Fruit fly (Drosophila melanogaster) whole organism, embryonic: Measurements from ENCODE around the gene CG5160.

Experiments
- ATbp ChIP-seq: fragments of 200-800 bp; sonication (Bioruptor generic); optimal IDR thresholded peaks from 2 replicates; lab custom pipeline; 2017; ENCODE audit warnings: missing biosample characterization, mild to moderate bottlenecking, missing genetic modification characterization, missing genetic modification reagents
- CG10543 ChIP-seq: fragments of 200-800 bp; sonication (Bioruptor generic); optimal IDR thresholded peaks from 3 replicates; lab custom pipeline; 2017; ENCODE audit warnings: missing biosample characterization, mild to moderate bottlenecking, missing genetic modification characterization, moderate library complexity
- CG14050 ChIP-seq: fragments of 200-800 bp; sonication (Bioruptor generic); IDR thresholded peaks from 3 replicates; pipeline ENCODE4 v1.3.6; 2022; ENCODE audit warnings: missing biosample characterization, missing genetic modification characterization
- CG14441 ChIP-seq: fragments of 200-800 bp; sonication (Bioruptor generic); IDR thresholded peaks from 2 replicates; pipeline ENCODE4 v1.3.6; 2022; ENCODE audit warnings: missing biosample characterization, missing genetic modification characterization
- CG14860 ChIP-seq: fragments of 200-800 bp; sonication (Bioruptor generic); IDR thresholded peaks from 3 replicates; pipeline ENCODE4 v1.3.6; 2022; ENCODE audit warnings: missing biosample characterization, missing genetic modification characterization; ENCODE audit not compliant: partially characterized antibody
- CG15011 ChIP-seq: fragments of 200-800 bp; sonication (Bioruptor generic); optimal IDR thresholded peaks from 3 replicates; lab custom pipeline; 2018; ENCODE audit warnings: missing biosample characterization, mild to moderate bottlenecking, missing genetic modification characterization
- CG1647 ChIP-seq: fragments of 200-800 bp; sonication (Bioruptor generic); optimal IDR thresholded peaks from 3 replicates; lab custom pipeline; 2016; ENCODE audit warnings: missing biosample characterization, missing genetic modification characterization
- CG17359 ChIP-seq: fragments of 200-800 bp; sonication (Bioruptor generic); optimal IDR thresholded peaks from 3 replicates; lab custom pipeline; 2018; ENCODE audit warnings: missing biosample characterization, mild to moderate bottlenecking, missing genetic modification characterization, moderate library complexity
- CG17802 ChIP-seq: fragments of 200-800 bp; sonication (Bioruptor generic); optimal IDR thresholded peaks from 2 replicates; lab custom pipeline; 2018; ENCODE audit warnings: missing biosample characterization, mild to moderate bottlenecking, missing genetic modification characterization, moderate library complexity
- CG2116 ChIP-seq: fragments of 200-800 bp; sonication (Bioruptor generic); optimal IDR thresholded peaks from 3 replicates; lab custom pipeline; 2018; ENCODE audit warnings: missing biosample characterization, mild to moderate bottlenecking, missing genetic modification characterization
- CG2875 ChIP-seq: fragments of 200-800 bp; sonication (Bioruptor generic); optimal IDR thresholded peaks from 2 replicates; lab custom pipeline; 2017; ENCODE audit warnings: missing biosample characterization, mild to moderate bottlenecking, missing genetic modification characterization, missing genetic modification reagents
- CG30403 ChIP-seq: fragments of 200-800 bp; sonication (Bioruptor generic); optimal IDR thresholded peaks from 3 replicates; lab custom pipeline; 2016; ENCODE audit warnings: missing biosample characterization, missing genetic modification characterization
- CG31365 ChIP-seq: fragments of 200-800 bp; sonication (Bioruptor generic); optimal IDR thresholded peaks from 2 replicates; lab custom pipeline; 2018; ENCODE audit warnings: missing biosample characterization, mild to moderate bottlenecking, missing genetic modification characterization
- CG31441 ChIP-seq: fragments of 200-800 bp; sonication (Bioruptor generic); IDR thresholded peaks from 2 replicates; pipeline ENCODE4 v1.3.6; 2022; ENCODE audit warnings: missing biosample characterization, missing genetic modification characterization
- CG33557 ChIP-seq: fragments of 200-800 bp; sonication (Bioruptor generic); optimal IDR thresholded peaks from 2 replicates; lab custom pipeline; 2019; ENCODE audit warnings: missing biosample characterization, mild to moderate bottlenecking, missing genetic modification characterization, moderate library complexity
- CG3407 ChIP-seq: fragments of 200-800 bp; sonication (Bioruptor generic); optimal IDR thresholded peaks from 2 replicates; lab custom pipeline; 2018; ENCODE audit warnings: missing biosample characterization, mild to moderate bottlenecking, missing genetic modification characterization
- CG3726 ChIP-seq: fragments of 200-800 bp; sonication (Bioruptor generic); IDR thresholded peaks from 3 replicates; pipeline ENCODE4, ENCODE4 v1.3.6; 2022; ENCODE audit warnings: missing biosample characterization, missing genetic modification characterization
- CG3847 ChIP-seq: fragments of 200-800 bp; sonication (Bioruptor generic); IDR thresholded peaks from 2 replicates; pipeline ENCODE4 v1.3.6; 2022; ENCODE audit warnings: missing biosample characterization, missing genetic modification characterization
- CG4730 ChIP-seq: fragments of 200-800 bp; sonication (Bioruptor generic); IDR thresholded peaks from 2 replicates; pipeline ENCODE4 v1.3.6; 2022; ENCODE audit warnings: missing biosample characterization, missing genetic modification characterization
- CG9817 ChIP-seq: fragments of 200-800 bp; sonication (Bioruptor generic); optimal IDR thresholded peaks from 2 replicates; lab custom pipeline; 2018; ENCODE audit warnings: missing biosample characterization, mild to moderate bottlenecking, missing genetic modification characterization, moderate library complexity
- D19A ChIP-seq: fragments of 200-800 bp; optimal IDR thresholded peaks from 3 replicates; lab custom pipeline; 2019; ENCODE audit warnings: missing biosample characterization, mild to moderate bottlenecking, missing genetic modification characterization, moderate library complexity
- Dll ChIP-seq: fragments of 200-800 bp; sonication (Bioruptor generic); IDR thresholded peaks from 4 replicates; pipeline ENCODE4 v1.3.6; 2022; ENCODE audit warnings: missing biosample characterization, missing genetic modification characterization; ENCODE audit not compliant: partially characterized antibody
- H2.0 ChIP-seq: fragments of 200-800 bp; sonication (Bioruptor generic); IDR thresholded peaks from 2 replicates; pipeline ENCODE4 v1.3.6; 2022; ENCODE audit warnings: missing biosample characterization, missing genetic modification characterization
- HLHmδ ChIP-seq: fragments of 200-800 bp; sonication (Bioruptor generic); optimal IDR thresholded peaks from 2 replicates; lab custom pipeline; 2018; ENCODE audit warnings: missing biosample characterization, mild to moderate bottlenecking, missing genetic modification characterization, moderate library complexity
- Hey ChIP-seq: fragments of 200-800 bp; sonication (Bioruptor generic); optimal IDR thresholded peaks from 3 replicates; lab custom pipeline; 2018; ENCODE audit warnings: missing biosample characterization, mild to moderate bottlenecking, missing genetic modification characterization
- Lhr ChIP-seq: fragments of 200-800 bp; sonication (Bioruptor generic); optimal IDR thresholded peaks from 3 replicates; lab custom pipeline; 2017; ENCODE audit warnings: mild to moderate bottlenecking, missing biosample characterization, missing genetic modification reagents, missing genetic modification characterization
- Med ChIP-seq: fragments of 200-800 bp; sonication (Bioruptor generic); peaks from one replicate; lab custom pipeline; 2016; ENCODE audit warnings: missing biosample characterization, missing genetic modification characterization, mild to moderate bottlenecking, inconsistent platforms, moderate library complexity
- TFAM ChIP-seq: fragments of 200-800 bp; sonication (Bioruptor generic); optimal IDR thresholded peaks from 2 replicates; lab custom pipeline; 2017; ENCODE audit warnings: missing biosample characterization, missing genetic modification characterization, inconsistent platforms
- Xrp1 ChIP-seq: fragments of 200-800 bp; sonication (Bioruptor generic); IDR thresholded peaks from 2 replicates; pipeline ENCODE4 v1.3.6; 2022; ENCODE audit warnings: missing biosample characterization, missing genetic modification characterization
- ase ChIP-seq: fragments of 200-800 bp; sonication (Bioruptor generic); IDR thresholded peaks from 3 replicates; pipeline ENCODE4 v1.3.6; 2022; ENCODE audit warnings: missing biosample characterization, missing genetic modification characterization
- az2 ChIP-seq: fragments of 200-800 bp; sonication (Bioruptor generic); optimal IDR thresholded peaks from 3 replicates; lab custom pipeline; 2016; ENCODE audit warnings: missing biosample characterization, missing genetic modification characterization
- bcd ChIP-seq: fragments of 200-800 bp; sonication (Bioruptor generic); optimal IDR thresholded peaks from 2 replicates; lab custom pipeline; 2017; ENCODE audit warnings: missing biosample characterization, mild to moderate bottlenecking, missing genetic modification characterization
- cad ChIP-seq: fragments of >200 bp; optimal IDR thresholded peaks from 2 replicates; lab custom pipeline; 2017; ENCODE audit warnings: missing biosample characterization, missing genetic modification characterization
- cwo ChIP-seq: fragments of 200-800 bp; sonication (Bioruptor generic); optimal IDR thresholded peaks from 3 replicates; lab custom pipeline; 2017; ENCODE audit warnings: missing biosample characterization, missing genetic modification characterization, mild to moderate bottlenecking, moderate library complexity, missing genetic modification reagents
- dan ChIP-seq: fragments of 200-800 bp; sonication (Bioruptor generic); IDR thresholded peaks from 2 replicates; pipeline ENCODE4 v1.3.6; 2022; ENCODE audit warnings: missing biosample characterization, missing genetic modification characterization
- ewg ChIP-seq: fragments of 200-800 bp; sonication (Bioruptor generic); optimal IDR thresholded peaks from 3 replicates; lab custom pipeline; 2017; ENCODE audit warnings: mild to moderate bottlenecking, missing biosample characterization, missing genetic modification reagents, missing genetic modification characterization
- exex ChIP-seq: fragments of 200-800 bp; sonication (Bioruptor generic); optimal IDR thresholded peaks from 4 replicates; lab custom pipeline; 2018; ENCODE audit warnings: missing biosample characterization, mild to moderate bottlenecking, missing genetic modification characterization, moderate library complexity
- fd64A ChIP-seq: fragments of 200-800 bp; sonication (Bioruptor generic); optimal IDR thresholded peaks from 3 replicates; lab custom pipeline; 2018; ENCODE audit warnings: missing biosample characterization, mild to moderate bottlenecking, missing genetic modification characterization
- her ChIP-seq: fragments of 200-800 bp; sonication (Bioruptor generic); optimal IDR thresholded peaks from 2 replicates; lab custom pipeline; 2016; ENCODE audit warnings: missing biosample characterization, missing genetic modification characterization
- hth ChIP-seq: fragments of >200 bp; optimal IDR thresholded peaks from 2 replicates; lab custom pipeline; 2017; ENCODE audit warnings: inconsistent platforms
- ind ChIP-seq: fragments of 200-800 bp; sonication (Bioruptor generic); optimal IDR thresholded peaks from 3 replicates; lab custom pipeline; 2016; ENCODE audit warnings: missing biosample characterization, missing genetic modification characterization
- mld ChIP-seq: fragments of 200-800 bp; sonication (Bioruptor generic); IDR thresholded peaks from 3 replicates; pipeline ENCODE4 v1.3.6; 2022; ENCODE audit warnings: missing biosample characterization, missing genetic modification characterization; ENCODE audit not compliant: partially characterized antibody
- oc ChIP-seq: fragments of 200-800 bp; sonication (Bioruptor generic); optimal IDR thresholded peaks from 2 replicates; lab custom pipeline; 2018; ENCODE audit warnings: missing biosample characterization, mild to moderate bottlenecking, missing genetic modification characterization, moderate library complexity
- pan ChIP-seq, 4 experiments: fragments of >200 bp in 3 of 4; fragments of 200-800 bp in 1 of 4; sonication (Bioruptor generic) in 1 of 4; optimal IDR thresholded peaks in 3 of 4; IDR thresholded peaks in 1 of 4; 2 replicates each; pipeline versions ENCODE4 v1.3.6 to Lab custom; 2017 to 2022; ENCODE audit warnings: missing biosample characterization in 2 of 4, missing genetic modification characterization in 2 of 4, mixed read lengths in 1 of 4
- sens ChIP-seq: fragments of 200-800 bp; sonication (Bioruptor generic); peaks from one replicate; lab custom pipeline; 2016; ENCODE audit warnings: missing biosample characterization, missing genetic modification characterization
- shn ChIP-seq: fragments of 200-800 bp; sonication (Bioruptor generic); optimal IDR thresholded peaks from 3 replicates; lab custom pipeline; 2016; ENCODE audit warnings: missing biosample characterization, missing genetic modification characterization
- sug ChIP-seq: fragments of 200-800 bp; optimal IDR thresholded peaks from 2 replicates; lab custom pipeline; 2019; ENCODE audit warnings: missing biosample characterization, mild to moderate bottlenecking, missing genetic modification characterization, moderate library complexity
- vvl ChIP-seq: fragments of 200-800 bp; sonication (Bioruptor generic); IDR thresholded peaks from 2 replicates; pipeline ENCODE4 v1.3.6; 2022; ENCODE audit warnings: missing biosample characterization, missing genetic modification characterization
- zen2 ChIP-seq: fragments of 200-800 bp; sonication (Bioruptor generic); IDR thresholded peaks from 3 replicates; pipeline ENCODE4 v1.3.6; 2022; ENCODE audit warnings: missing biosample characterization, missing genetic modification characterization; ENCODE audit not compliant: partially characterized antibody

CG5160 gene

dm6 chr2L:7442106-7442505 is 43.6 kb upstream of the CG5160 start (continued):
- TF ChIP-seq zen2 (GFP tag; lab: Robert Waterston, UW) (no peak), cwo (GFP tag; lab: Kevin White, UChicago) (no peak), CG10543 (GFP tag; lab: Kevin White, UChicago) (no peak), CG14441 (GFP tag; lab: Robert Waterston, UW) (no peak), Hey (tag; lab: Kevin White, UChicago) (no peak), vvl (peak; percentile 85), cad (GFP tag; lab: Kevin White, UChicago) (no peak), TFAM (no peak), her (GFP tag; lab: Kevin White, UChicago) (no peak), CG1647 (GFP tag; lab: Kevin White, UChicago) (no peak), oc (peak; percentile 5), mld (GFP tag; lab: Robert Waterston, UW) (no peak), Xrp1 (GFP tag; lab: Robert Waterston, UW) (no peak), exex (no peak), CG2875 (no peak), ATbp (GFP tag; lab: Kevin White, UChicago) (no peak), hth (lab: Kevin White, UChicago) (no peak), pan (optimal IDR thresholded peaks at IDR 0.05; lab: Kevin White, UChicago) (no peak), pan (GFP tag; optimal IDR thresholded peaks at IDR 0.05 in 1 of 2, IDR thresholded peaks at IDR 0.05 in 1 of 2) (no peak), CG9817 (tag; lab: Kevin White, UChicago) (no peak), CG33557 (no peak), CG15011 (GFP tag; lab: Kevin White, UChicago) (no peak), ind (GFP tag; lab: Kevin White, UChicago) (no peak), HLHmδ (GFP tag; lab: Kevin White, UChicago) (no peak), dan (GFP tag; lab: Robert Waterston, UW) (no peak), ase (GFP tag; lab: Robert Waterston, UW) (no peak)

- TF ChIP-seq ind (GFP tag; lab: Kevin White, UChicago) (no peak), bcd (no peak), CG3847 (no peak), Med (peak; percentile 37), sens (peak; percentile 59), sug (tag; lab: Kevin White, UChicago) (no peak), CG3407 (GFP tag; lab: Kevin White, UChicago) (peak; percentile 5), ATbp (GFP tag; lab: Kevin White, UChicago) (peak; percentile 9), fd64A (GFP tag; lab: Kevin White, UChicago) (no peak), Lhr (GFP tag; lab: Kevin White, UChicago) (no peak), CG4730 (GFP tag; lab: Robert Waterston, UW) (no peak), oc (peak; percentile 24)
These were observed 42.0 kb upstream of the CG5160 start for dm6 chr2L:7440458-7441018.

dm6 chr2L:7438505-7438904 is 40.0 kb upstream of the CG5160 start:
- TF ChIP-seq shn (GFP tag; lab: Kevin White, UChicago) (no peak), CG30403 (GFP tag; lab: Kevin White, UChicago) (no peak), az2 (GFP tag; lab: Kevin White, UChicago) (no peak), Dll (GFP tag; lab: Robert Waterston, UW) (no peak), CG17359 (tag; lab: Kevin White, UChicago) (no peak), CG14860 (GFP tag; lab: Robert Waterston, UW) (no peak), D19A (tag; lab: Kevin White, UChicago) (no peak), dan (GFP tag; lab: Robert Waterston, UW) (no peak), CG31365 (tag; lab: Kevin White, UChicago) (no peak), CG31441 (GFP tag; lab: Robert Waterston, UW) (0 out of 2 replicates have a peak, but pooled peaks have one; percentile 21), CG3726 (GFP tag; lab: Robert Waterston, UW) (no peak), CG14050 (GFP tag; lab: Robert Waterston, UW) (no peak), H2.0 (GFP tag; lab: Robert Waterston, UW) (no peak), ewg (no peak), CG17802 (tag; lab: Kevin White, UChicago) (no peak), CG2116 (GFP tag; lab: Kevin White, UChicago) (no peak), vvl (peak; percentile 78)
